Fruit fly (Drosophila melanogaster) whole organism, embryonic: ENCODE data around the gene Xe7.

Experiments used
- Abd-B ChIP-seq: fragments of 200-800 bp; sonication (Bioruptor generic); optimal IDR thresholded peaks from 2 replicates; lab custom pipeline; 2018; ENCODE audit warnings: missing biosample characterization, mild to moderate bottlenecking, missing genetic modification characterization, moderate library complexity
- Awh ChIP-seq: fragments of 200-800 bp; sonication (Bioruptor generic); IDR thresholded peaks from 2 replicates; pipeline ENCODE4, ENCODE4 v1.3.6; 2022; ENCODE audit warnings: missing biosample characterization, missing genetic modification characterization
- Bgb ChIP-seq: fragments of 200-800 bp; sonication (Bioruptor generic); IDR thresholded peaks from 2 replicates; pipeline ENCODE4 v1.3.6; 2022; ENCODE audit warnings: missing biosample characterization, missing genetic modification characterization; ENCODE audit not compliant: partially characterized antibody
- Bteb2 ChIP-seq: fragments of 200-800 bp; sonication (Bioruptor generic); optimal IDR thresholded peaks from 2 replicates; lab custom pipeline; 2016; ENCODE audit warnings: missing biosample characterization, missing genetic modification characterization
- CG10565 ChIP-seq: fragments of 200-800 bp; sonication (Bioruptor generic); optimal IDR thresholded peaks from 3 replicates; lab custom pipeline; 2016; ENCODE audit warnings: missing biosample characterization, mild to moderate bottlenecking, missing genetic modification characterization
- CG10654 ChIP-seq: fragments of 200-800 bp; sonication (Bioruptor generic); optimal IDR thresholded peaks from 2 replicates; lab custom pipeline; 2016; ENCODE audit warnings: missing biosample characterization, missing genetic modification characterization
- CG12155 ChIP-seq: fragments of 200-800 bp; sonication (Bioruptor generic); optimal IDR thresholded peaks from 3 replicates; lab custom pipeline; 2016; ENCODE audit warnings: missing biosample characterization, missing genetic modification characterization
- CG14667 ChIP-seq: fragments of 200-800 bp; sonication (Bioruptor generic); IDR thresholded peaks from 2 replicates; pipeline ENCODE4 v1.3.6; 2022; ENCODE audit warnings: missing biosample characterization, missing genetic modification characterization
- CG15073 ChIP-seq: fragments of 200-800 bp; sonication (Bioruptor generic); optimal IDR thresholded peaks from 2 replicates; lab custom pipeline; 2016; ENCODE audit warnings: missing biosample characterization, missing genetic modification characterization
- CG1529 ChIP-seq: fragments of 200-800 bp; sonication (Bioruptor generic); optimal IDR thresholded peaks from 3 replicates; lab custom pipeline; 2018; ENCODE audit warnings: missing biosample characterization, missing genetic modification characterization
- CG1602 ChIP-seq: fragments of 200-800 bp; sonication (Bioruptor generic); optimal IDR thresholded peaks from 3 replicates; lab custom pipeline; 2016; ENCODE audit warnings: missing biosample characterization, missing genetic modification characterization
- CG16815 ChIP-seq: fragments of 200-800 bp; sonication (Bioruptor generic); optimal IDR thresholded peaks from 3 replicates; lab custom pipeline; 2017; ENCODE audit warnings: missing biosample characterization, mild to moderate bottlenecking, missing genetic modification characterization
- CG1832 ChIP-seq: fragments of 200-800 bp; sonication (Bioruptor generic); optimal IDR thresholded peaks from 2 replicates; lab custom pipeline; 2017; ENCODE audit warnings: missing biosample characterization, mild to moderate bottlenecking, missing genetic modification characterization, inconsistent platforms
- CG2202 ChIP-seq: fragments of 200-800 bp; sonication (Bioruptor generic); optimal IDR thresholded peaks from 2 replicates; lab custom pipeline; 2018; ENCODE audit warnings: missing biosample characterization, mild to moderate bottlenecking, missing genetic modification characterization
- CG2678 ChIP-seq: fragments of 200-800 bp; sonication (Bioruptor generic); optimal IDR thresholded peaks from 3 replicates; lab custom pipeline; 2019; ENCODE audit warnings: missing biosample characterization, mild to moderate bottlenecking, missing genetic modification characterization, moderate library complexity
- CG3065 ChIP-seq: fragments of 200-800 bp; sonication (Bioruptor generic); optimal IDR thresholded peaks from 2 replicates; lab custom pipeline; 2016; ENCODE audit warnings: missing biosample characterization, missing genetic modification characterization
- CG4730 ChIP-seq: fragments of 200-800 bp; sonication (Bioruptor generic); IDR thresholded peaks from 2 replicates; pipeline ENCODE4 v1.3.6; 2022; ENCODE audit warnings: missing biosample characterization, missing genetic modification characterization
- CG4854 ChIP-seq: fragments of 200-800 bp; sonication (Bioruptor generic); optimal IDR thresholded peaks from 2 replicates; lab custom pipeline; 2016; ENCODE audit warnings: missing biosample characterization, missing genetic modification characterization, inconsistent platforms
- CG5953 ChIP-seq: fragments of 200-800 bp; sonication (Bioruptor generic); IDR thresholded peaks from 2 replicates; pipeline ENCODE4 v1.3.6; 2022; ENCODE audit warnings: missing biosample characterization, missing genetic modification characterization
- CG6272 ChIP-seq: fragments of 200-800 bp; sonication (Bioruptor generic); IDR thresholded peaks from 2 replicates; pipeline ENCODE4 v1.3.6; 2022; ENCODE audit warnings: missing biosample characterization, missing genetic modification characterization
- CG7928 ChIP-seq: fragments of 200-800 bp; sonication (Bioruptor generic); optimal IDR thresholded peaks from 2 replicates; lab custom pipeline; 2017; ENCODE audit warnings: missing biosample characterization, mild to moderate bottlenecking, missing genetic modification characterization
- CG8359 ChIP-seq: fragments of 200-800 bp; sonication (Bioruptor generic); optimal IDR thresholded peaks from 2 replicates; lab custom pipeline; 2017; ENCODE audit warnings: missing biosample characterization, mild to moderate bottlenecking, missing genetic modification characterization, borderline replicate concordance
- Dad ChIP-seq: fragments of 200-800 bp; sonication (Bioruptor generic); optimal IDR thresholded peaks from 3 replicates; lab custom pipeline; 2016; ENCODE audit warnings: missing biosample characterization, missing genetic modification characterization
- Deaf1 ChIP-seq: fragments of 200-800 bp; optimal IDR thresholded peaks from 3 replicates; lab custom pipeline; 2019; ENCODE audit warnings: missing biosample characterization, mild to moderate bottlenecking, missing genetic modification characterization, moderate library complexity
- Dip2 ChIP-seq: fragments of 200-800 bp; sonication (Bioruptor generic); IDR thresholded peaks from 2 replicates; pipeline ENCODE4 v1.3.6; 2022; ENCODE audit warnings: missing biosample characterization, missing genetic modification characterization
- Dref ChIP-seq: fragments of 200-800 bp; sonication (Bioruptor generic); IDR thresholded peaks from 2 replicates; pipeline ENCODE4 v1.3.6; 2022; ENCODE audit warnings: missing biosample characterization, missing genetic modification characterization
- E2f2 ChIP-seq: fragments of 200-800 bp; sonication (Bioruptor generic); IDR thresholded peaks from 2 replicates; pipeline ENCODE4 v1.3.6; 2022; ENCODE audit warnings: missing biosample characterization, missing genetic modification characterization
- Eip74EF ChIP-seq, 2 experiments: fragments of 200-800 bp in 1 of 2; fragments of >200 bp in 1 of 2; sonication (Bioruptor generic) in 1 of 2; optimal IDR thresholded peaks; 2 replicates each; lab custom pipeline; 2017 to 2019; ENCODE audit warnings: missing biosample characterization in 2 of 2, missing genetic modification characterization in 2 of 2, mild to moderate bottlenecking in 1 of 2, moderate library complexity in 1 of 2
- Ets97D ChIP-seq: fragments of 200-800 bp; sonication (Bioruptor generic); optimal IDR thresholded peaks from 3 replicates; lab custom pipeline; 2016; ENCODE audit warnings: missing biosample characterization, missing genetic modification characterization
- HLH4C ChIP-seq: fragments of 200-800 bp; sonication (Bioruptor generic); IDR thresholded peaks from 3 replicates; pipeline ENCODE4 v1.3.6; 2022; ENCODE audit warnings: missing biosample characterization, missing genetic modification characterization; ENCODE audit not compliant: partially characterized antibody
- Kr ChIP-seq: fragments of 200-800 bp; sonication (Bioruptor generic); optimal IDR thresholded peaks from 2 replicates; lab custom pipeline; 2017; ENCODE audit warnings: missing biosample characterization, mild to moderate bottlenecking, missing genetic modification characterization
- Lpt ChIP-seq: fragments of >200 bp; optimal IDR thresholded peaks from 2 replicates; lab custom pipeline; 2018; ENCODE audit warnings: missing biosample characterization, missing genetic modification characterization
- Mad ChIP-seq: fragments of 200-800 bp; sonication (Bioruptor generic); optimal IDR thresholded peaks from 2 replicates; lab custom pipeline; 2016; ENCODE audit warnings: missing biosample characterization, missing genetic modification characterization
- Ravus ChIP-seq: fragments of 200-800 bp; sonication (Bioruptor generic); IDR thresholded peaks from 2 replicates; pipeline ENCODE4 v1.3.6; 2022; ENCODE audit warnings: missing biosample characterization, missing genetic modification characterization
- Sry-δ ChIP-seq: fragments of 200-800 bp; sonication (Bioruptor generic); optimal IDR thresholded peaks from 2 replicates; lab custom pipeline; 2016; ENCODE audit warnings: missing biosample characterization, missing genetic modification characterization
- Usf ChIP-seq: fragments of 200-800 bp; sonication (Bioruptor generic); optimal IDR thresholded peaks from 2 replicates; lab custom pipeline; 2017; ENCODE audit warnings: missing genotype, missing biosample characterization, missing genetic modification characterization
- Xrp1 ChIP-seq: fragments of 200-800 bp; sonication (Bioruptor generic); IDR thresholded peaks from 2 replicates; pipeline ENCODE4 v1.3.6; 2022; ENCODE audit warnings: missing biosample characterization, missing genetic modification characterization
- bowl ChIP-seq: fragments of 200-800 bp; sonication (Bioruptor generic); IDR thresholded peaks from 2 replicates; pipeline ENCODE4 v1.3.6; 2022; ENCODE audit warnings: missing biosample characterization, missing genetic modification characterization
- crp ChIP-seq, 2 experiments: fragments of 200-800 bp; sonication (Bioruptor generic); optimal IDR thresholded peaks; 2 replicates in 1 of 2; 3 replicates in 1 of 2; lab custom pipeline; 2017; ENCODE audit warnings: missing biosample characterization in 2 of 2, missing genetic modification characterization in 2 of 2, mild to moderate bottlenecking in 1 of 2, moderate library complexity in 1 of 2
- danr ChIP-seq: fragments of 200-800 bp; sonication (Bioruptor generic); IDR thresholded peaks from 2 replicates; pipeline ENCODE4 v1.3.6; 2022; ENCODE audit warnings: missing biosample characterization, missing genetic modification characterization
- ems ChIP-seq: fragments of 200-800 bp; sonication (Bioruptor generic); optimal IDR thresholded peaks from 3 replicates; lab custom pipeline; 2016; ENCODE audit warnings: missing biosample characterization, missing genetic modification characterization
- esg ChIP-seq: fragments of 200-800 bp; sonication (Bioruptor generic); conservative IDR thresholded peaks from 2 replicates; pipeline ENCODE4 v1.3.6; 2022; ENCODE audit warnings: missing biosample characterization, missing genetic modification characterization
- fd102C ChIP-seq: fragments of 200-800 bp; sonication (Bioruptor generic); optimal IDR thresholded peaks from 2 replicates; lab custom pipeline; 2018; ENCODE audit warnings: missing biosample characterization, mild to moderate bottlenecking, missing genetic modification characterization, moderate library complexity
- gem ChIP-seq: fragments of 200-800 bp; sonication (Bioruptor generic); optimal IDR thresholded peaks from 2 replicates; lab custom pipeline; 2019; ENCODE audit warnings: missing biosample characterization, mild to moderate bottlenecking, missing genetic modification characterization, moderate library complexity
- grn ChIP-seq: fragments of 200-800 bp; sonication (Bioruptor generic); optimal IDR thresholded peaks from 3 replicates; lab custom pipeline; 2017; ENCODE audit warnings: missing biosample characterization, missing genetic modification characterization
- jing ChIP-seq: fragments of 200-800 bp; sonication (Bioruptor generic); optimal IDR thresholded peaks from 2 replicates; lab custom pipeline; 2018; ENCODE audit warnings: missing biosample characterization, mild to moderate bottlenecking, missing genetic modification characterization
- mirr ChIP-seq: fragments of 200-800 bp; sonication (Bioruptor generic); optimal IDR thresholded peaks from 3 replicates; lab custom pipeline; 2018; ENCODE audit warnings: missing biosample characterization, mild to moderate bottlenecking, missing genetic modification characterization
- nau ChIP-seq: fragments of 200-800 bp; sonication (Bioruptor generic); optimal IDR thresholded peaks from 3 replicates; lab custom pipeline; 2017; ENCODE audit warnings: missing biosample characterization, mild to moderate bottlenecking, missing genetic modification characterization, missing genetic modification reagents
- sd ChIP-seq: fragments of 200-800 bp; sonication (Bioruptor generic); optimal IDR thresholded peaks from 3 replicates; lab custom pipeline; 2018; ENCODE audit warnings: missing biosample characterization, mild to moderate bottlenecking, missing genetic modification characterization, moderate library complexity
- sr ChIP-seq: fragments of 200-800 bp; sonication (Bioruptor generic); IDR thresholded peaks from 3 replicates; pipeline ENCODE4 v1.3.6; 2022; ENCODE audit warnings: missing biosample characterization, missing genetic modification characterization
- usp ChIP-seq: fragments of >200 bp; optimal IDR thresholded peaks from 2 replicates; lab custom pipeline; 2017; ENCODE audit warnings: missing biosample characterization, missing genetic modification characterization

Xe7 gene

DNA sequence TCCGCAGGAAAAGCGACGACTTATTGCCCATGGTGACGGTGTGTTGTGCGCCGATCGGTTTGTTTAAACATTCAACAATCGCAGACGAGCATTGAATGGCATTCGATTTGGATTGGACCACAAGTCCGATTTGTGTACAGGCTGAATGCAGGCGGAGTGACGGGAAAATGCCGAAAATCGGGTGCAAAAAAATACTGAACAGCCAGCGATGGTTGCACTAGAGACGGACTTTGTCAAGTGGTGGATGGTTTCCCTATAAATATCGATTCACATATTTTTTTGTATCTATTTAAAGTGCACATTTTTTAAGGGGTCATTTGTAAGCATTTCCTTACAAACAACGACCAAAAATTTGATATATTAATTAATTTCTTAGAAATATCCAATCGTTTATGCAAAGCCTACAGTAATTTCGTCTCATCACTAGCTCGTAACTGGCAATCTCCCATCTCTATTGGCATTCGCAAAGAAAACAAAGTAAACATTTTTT lies 14.4 kb downstream of the Xe7 start, which contains the start of the genes elm and MED27 (continued):
- peak; percentile 94 for TF ChIP-seq CG12155 (GFP tag; lab: Kevin White, UChicago)
- peak; percentile 90 for TF ChIP-seq Bteb2 (GFP tag; lab: Kevin White, UChicago)
- peak; percentile 78 for TF ChIP-seq CG3065 (GFP tag; lab: Kevin White, UChicago)
- TF ChIP-seq Bgb (GFP tag; lab: Robert Waterston, UW): peak; percentile 86
- TF ChIP-seq Ravus (GFP tag; lab: Robert Waterston, UW): peak; percentile 71
- TF ChIP-seq E2f2 (GFP tag; lab: Robert Waterston, UW): peak; percentile 69
- TF ChIP-seq fd102C (GFP tag; lab: Kevin White, UChicago): peak; percentile 79
- peak; percentile 96 for TF ChIP-seq CG1602 (GFP tag; lab: Kevin White, UChicago)
- TF ChIP-seq CG1832 (GFP tag; lab: Kevin White, UChicago): no peak
- peak; percentile 93 for TF ChIP-seq CG2678 (tag; lab: Kevin White, UChicago)
- TF ChIP-seq Deaf1: peak; percentile 68
- peak; percentile 94 for TF ChIP-seq ems
- TF ChIP-seq crp (GFP tag; optimal IDR thresholded peaks at IDR 0.05; lab: Kevin White, UChicago): peak in 1 of 2 experiments; percentile 63
- peak; percentile 51 for TF ChIP-seq mirr (GFP tag; lab: Kevin White, UChicago)
- TF ChIP-seq Awh (GFP tag; lab: Robert Waterston, UW): peak; percentile 81
- TF ChIP-seq esg (GFP tag; lab: Robert Waterston, UW): peak; percentile 93
- TF ChIP-seq CG10565: peak; percentile 38
- peak; percentile 93 for TF ChIP-seq CG10654 (GFP tag; lab: Kevin White, UChicago)
- TF ChIP-seq Dref (GFP tag; lab: Robert Waterston, UW): peak; percentile 53
- peak; percentile 71; the same call in 1 of the 2 replicates for TF ChIP-seq CG5953
- peak; percentile 88 for TF ChIP-seq HLH4C (GFP tag; lab: Robert Waterston, UW)
- no peak for TF ChIP-seq Dip2 (GFP tag; lab: Robert Waterston, UW)
- TF ChIP-seq grn (GFP tag; lab: Kevin White, UChicago): peak; percentile 25
- peak; percentile 86 for TF ChIP-seq CG2202 (tag; lab: Kevin White, UChicago)
- no peak for TF ChIP-seq Lpt (GFP tag; lab: Kevin White, UChicago)
- peak; percentile 64 for TF ChIP-seq CG15073 (GFP tag; lab: Kevin White, UChicago)
- TF ChIP-seq Usf (GFP tag; lab: Kevin White, UChicago): peak; percentile 87
- TF ChIP-seq Eip74EF (GFP tag; optimal IDR thresholded peaks at IDR 0.05; lab: Kevin White, UChicago): peak in 1 of 2 experiments; percentile 64
- TF ChIP-seq jing (GFP tag; lab: Kevin White, UChicago): no peak
- TF ChIP-seq bowl: 0 out of 2 replicates have a peak, but pooled peaks have one; percentile 42
- TF ChIP-seq Xrp1 (GFP tag; lab: Robert Waterston, UW): peak; percentile 95
- peak; percentile 99 for TF ChIP-seq Sry-δ (GFP tag; lab: Kevin White, UChicago)
- peak; percentile 92 for TF ChIP-seq CG14667 (GFP tag; lab: Robert Waterston, UW)
- TF ChIP-seq CG16815 (GFP tag; lab: Kevin White, UChicago): peak; percentile 94
- peak; percentile 69 for TF ChIP-seq CG8359 (GFP tag; lab: Kevin White, UChicago)
- no peak for TF ChIP-seq usp (GFP tag; lab: Kevin White, UChicago)
- TF ChIP-seq Abd-B (GFP tag; lab: Kevin White, UChicago): peak; percentile 97
- peak; percentile 92 for TF ChIP-seq CG4730 (GFP tag; lab: Robert Waterston, UW)
- TF ChIP-seq Ets97D (GFP tag; lab: Kevin White, UChicago): peak; percentile 91
- peak; percentile 94 for TF ChIP-seq Mad (GFP tag; lab: Kevin White, UChicago)
- peak; percentile 91 for TF ChIP-seq Dad (GFP tag; lab: Kevin White, UChicago)
- TF ChIP-seq Kr: no peak
- peak; percentile 72 for TF ChIP-seq CG7928
- TF ChIP-seq danr (GFP tag; lab: Robert Waterston, UW): peak; percentile 92
- TF ChIP-seq nau (GFP tag; lab: Kevin White, UChicago): no peak
- TF ChIP-seq CG6272 (GFP tag; lab: Robert Waterston, UW): peak; percentile 98
- TF ChIP-seq sd: peak; percentile 91
- TF ChIP-seq sr (GFP tag; lab: Robert Waterston, UW): no peak
- TF ChIP-seq CG1529: peak; percentile 75
- TF ChIP-seq CG4854 (GFP tag; lab: Kevin White, UChicago): peak; percentile 86
- TF ChIP-seq gem: peak; percentile 96
